Worm (Caenorhabditis elegans) whole organism, L1 larva: ENCODE measurements around the gene eea-1.

Experiments used
- ama-1 ChIP-seq: fragments of 150-350 bp; optimal IDR thresholded peaks from 2 replicates; lab custom pipeline; 2014
- dpl-1 ChIP-seq, 3 experiments: fragments of 150-350 bp in 2 of 3; sonication (generic microtip) in 1 of 3; optimal IDR thresholded peaks; 2 replicates each; lab custom pipeline; 2014 to 2017; ENCODE audit warnings: missing biosample characterization in 3 of 3, missing genetic modification characterization in 3 of 3, missing genetic modification reagents in 3 of 3
- fkh-10 ChIP-seq: sonication (generic microtip); optimal IDR thresholded peaks from 2 replicates; lab custom pipeline; 2017; ENCODE audit warnings: missing biosample characterization, missing genetic modification reagents, missing genetic modification characterization
- unc-30 ChIP-seq: sonication (generic microtip); optimal IDR thresholded peaks from 2 replicates; lab custom pipeline; 2017; ENCODE audit warnings: missing biosample characterization, missing genetic modification characterization
- zag-1 ChIP-seq: fragments of 150-350 bp; optimal IDR thresholded peaks from 2 replicates; lab custom pipeline; 2014; ENCODE audit warnings: missing biosample characterization, missing genetic modification characterization

DNA sequence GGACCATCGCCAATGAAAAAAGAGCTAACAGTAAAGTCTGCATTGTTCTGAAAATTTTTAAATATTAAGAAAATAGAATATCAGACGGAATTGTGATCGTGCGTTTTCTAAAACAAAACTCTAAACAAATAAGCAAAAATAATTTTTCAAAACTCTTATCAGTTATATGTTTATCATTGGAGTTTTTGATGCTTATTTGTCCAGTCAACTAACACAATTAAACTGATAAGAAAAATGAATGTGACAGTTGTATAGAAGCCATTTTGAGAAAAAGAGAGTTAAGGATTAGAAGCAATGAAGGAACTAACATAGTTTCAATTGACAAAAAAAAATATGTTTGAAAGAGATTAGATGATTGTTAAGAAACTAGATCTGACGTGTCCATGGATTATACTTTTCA lies 33.5 kb upstream of the eea-1 start, which contains the start of gene ttr-44:
- no peak for TF ChIP-seq zag-1
- no peak for TF ChIP-seq dpl-1 (GFP tag; optimal IDR thresholded peaks at IDR 0.05; lab: Kevin White, UChicago)
- no peak for TF ChIP-seq fkh-10 (GFP tag; lab: Kevin White, UChicago)
- TF ChIP-seq unc-30 (tag; lab: Kevin White, UChicago), result no peak
- no peak for TF ChIP-seq ama-1 (lab: Kevin White, UChicago)
